Worm (Caenorhabditis elegans) whole organism, L2 larva: ENCODE measurements around the gene T25E12.14.

Experiments
- R02D3.7 ChIP-seq: fragments of 150-350 bp; optimal IDR thresholded peaks from 2 replicates; lab custom pipeline; 2014; ENCODE audit warnings: missing biosample characterization, missing genetic modification characterization
- ceh-82 ChIP-seq: fragments of 150-350 bp; optimal IDR thresholded peaks from 2 replicates; lab custom pipeline; 2014; ENCODE audit warnings: missing biosample characterization, missing genetic modification characterization
- nhr-10 ChIP-seq: sonication (generic microtip); optimal IDR thresholded peaks from 2 replicates; lab custom pipeline; 2017; ENCODE audit warnings: missing biosample characterization, missing genetic modification characterization
- unc-62 ChIP-seq: fragments of 150-350 bp; optimal IDR thresholded peaks from 2 replicates; lab custom pipeline; 2014; ENCODE audit warnings: missing biosample characterization, missing genetic modification reagents, missing genetic modification characterization
- ztf-1 ChIP-seq: fragments of 200-800 bp; sonication (Bioruptor generic); conservative IDR thresholded peaks from 2 replicates; pipeline ENCODE4 v1.3.6; 2022; ENCODE audit warnings: missing genetic modification characterization, missing compliant biosample characterization
- ztf-11 ChIP-seq: sonication (generic microtip); optimal IDR thresholded peaks from 2 replicates; lab custom pipeline; 2017; ENCODE audit warnings: missing biosample characterization, missing genetic modification characterization

- TF ChIP-seq ceh-82 (tag; lab: Kevin White, UChicago) (no peak), ztf-11 (tag; lab: Kevin White, UChicago) (no peak), unc-62 (GFP tag; lab: Kevin White, UChicago) (no peak), nhr-10 (no peak), R02D3.7 (tag; lab: Kevin White, UChicago) (no peak), ztf-1 (no peak)
These were observed 39.8 kb upstream of the T25E12.14 start, which contains the start of gene srz-102 for ce11 chrV:16687227-16687626.
